Worm (Caenorhabditis elegans) whole organism, late embryonic: ENCODE results near the gene rpc-11.

Experiments
- C08G9.2 ChIP-seq: sonication (generic microtip); optimal IDR thresholded peaks from 2 replicates; lab custom pipeline; 2016; ENCODE audit warnings: mild to moderate bottlenecking, missing genetic modification characterization, moderate library complexity, missing compliant biosample characterization
- F13H6.1 ChIP-seq: sonication (generic microtip); optimal IDR thresholded peaks from 2 replicates; lab custom pipeline; 2016; ENCODE audit warnings: missing genetic modification characterization, missing compliant biosample characterization
- K02D7.2 ChIP-seq: sonication (generic microtip); optimal IDR thresholded peaks from 2 replicates; lab custom pipeline; 2017; ENCODE audit warnings: mild to moderate bottlenecking, missing genetic modification characterization, missing compliant biosample characterization
- K09A11.1 ChIP-seq: sonication (generic microtip); optimal IDR thresholded peaks from 2 replicates; lab custom pipeline; 2017; ENCODE audit warnings: antibody characterized with exemption, mild to moderate bottlenecking, missing genetic modification characterization, missing compliant biosample characterization; ENCODE audit not compliant: insufficient read depth
- T23F11.4 ChIP-seq: fragments of 200-800 bp; sonication (Bioruptor generic); optimal IDR thresholded peaks from 2 replicates; lab custom pipeline; 2018; ENCODE audit warnings: mild to moderate bottlenecking, missing genetic modification characterization, missing compliant biosample characterization
- Y22D7AL.16 ChIP-seq: sonication (generic microtip); optimal IDR thresholded peaks from 2 replicates; lab custom pipeline; 2016; ENCODE audit warnings: missing genetic modification characterization, missing compliant biosample characterization
- ceh-14 ChIP-seq: sonication (generic microtip); optimal IDR thresholded peaks from 2 replicates; lab custom pipeline; 2016; ENCODE audit warnings: missing genotype, missing genetic modification characterization, missing compliant biosample characterization
- ceh-18 ChIP-seq: sonication (generic microtip); optimal IDR thresholded peaks from 2 replicates; lab custom pipeline; 2016; ENCODE audit warnings: missing genetic modification characterization, missing compliant biosample characterization
- ceh-19 ChIP-seq: fragments of 200-800 bp; sonication (Bioruptor generic); optimal IDR thresholded peaks from 2 replicates; lab custom pipeline; 2018; ENCODE audit warnings: mild to moderate bottlenecking, missing genetic modification characterization, missing compliant biosample characterization
- ceh-22 ChIP-seq: sonication (generic microtip); optimal IDR thresholded peaks from 2 replicates; lab custom pipeline; 2017; ENCODE audit warnings: missing biosample characterization, missing genetic modification characterization
- ceh-30 ChIP-seq: fragments of 150-350 bp; optimal IDR thresholded peaks from 2 replicates; lab custom pipeline; 2014; ENCODE audit warnings: missing biosample characterization, missing genetic modification characterization
- ceh-34 ChIP-seq: sonication (generic microtip); optimal IDR thresholded peaks from 2 replicates; lab custom pipeline; 2016; ENCODE audit warnings: mild to moderate bottlenecking, missing genetic modification characterization, missing compliant biosample characterization
- dmd-4 ChIP-seq: sonication (generic microtip); optimal IDR thresholded peaks from 2 replicates; lab custom pipeline; 2016; ENCODE audit warnings: borderline replicate concordance, missing genetic modification characterization, missing compliant biosample characterization
- elt-2 ChIP-seq: sonication (generic microtip); optimal IDR thresholded peaks from 2 replicates; lab custom pipeline; 2016; ENCODE audit warnings: missing genetic modification reagents, missing genetic modification characterization, missing compliant biosample characterization
- elt-4 ChIP-seq: sonication (generic microtip); optimal IDR thresholded peaks from 2 replicates; lab custom pipeline; 2016; ENCODE audit warnings: missing genetic modification characterization, missing compliant biosample characterization
- gmeb-2 ChIP-seq: sonication (generic microtip); optimal IDR thresholded peaks from 2 replicates; lab custom pipeline; 2016; ENCODE audit warnings: missing genetic modification characterization, inconsistent platforms, missing compliant biosample characterization
- lim-6 ChIP-seq: sonication (generic microtip); optimal IDR thresholded peaks from 2 replicates; lab custom pipeline; 2016; ENCODE audit warnings: missing genetic modification characterization, missing compliant biosample characterization
- lin-11 ChIP-seq: fragments of 200-800 bp; sonication (Bioruptor generic); optimal IDR thresholded peaks from 2 replicates; lab custom pipeline; 2018; ENCODE audit warnings: mild to moderate bottlenecking, missing genetic modification characterization, missing compliant biosample characterization
- mec-3 ChIP-seq: sonication (generic microtip); optimal IDR thresholded peaks from 2 replicates; lab custom pipeline; 2016; ENCODE audit warnings: borderline replicate concordance, missing genetic modification characterization, missing compliant biosample characterization
- nfya-1 ChIP-seq: sonication (generic microtip); optimal IDR thresholded peaks from 2 replicates; lab custom pipeline; 2017; ENCODE audit warnings: missing genetic modification characterization, mild to moderate bottlenecking, missing compliant biosample characterization, antibody characterized with exemption, moderate library complexity
- nhr-232 ChIP-seq: sonication (generic microtip); optimal IDR thresholded peaks from 2 replicates; lab custom pipeline; 2016; ENCODE audit warnings: missing genetic modification characterization, missing compliant biosample characterization
- pag-3 ChIP-seq: sonication (generic microtip); optimal IDR thresholded peaks from 2 replicates; lab custom pipeline; 2016; ENCODE audit warnings: missing compliant biosample characterization, missing genetic modification characterization, borderline replicate concordance
- pha-2 ChIP-seq: sonication (generic microtip); optimal IDR thresholded peaks from 2 replicates; lab custom pipeline; 2017; ENCODE audit warnings: mild to moderate bottlenecking, missing genetic modification characterization, missing compliant biosample characterization
- ref-2 ChIP-seq: sonication (generic microtip); optimal IDR thresholded peaks from 2 replicates; lab custom pipeline; 2016; ENCODE audit warnings: missing genetic modification characterization, missing compliant biosample characterization
- rnt-1 ChIP-seq: sonication (generic microtip); optimal IDR thresholded peaks from 2 replicates; lab custom pipeline; 2016; ENCODE audit warnings: missing genetic modification characterization, missing compliant biosample characterization
- sox-4 ChIP-seq: sonication (generic microtip); optimal IDR thresholded peaks from 2 replicates; lab custom pipeline; 2017; ENCODE audit warnings: mild to moderate bottlenecking, missing genetic modification characterization, inconsistent platforms, missing compliant biosample characterization
- syd-9 ChIP-seq: sonication (generic microtip); optimal IDR thresholded peaks from 2 replicates; lab custom pipeline; 2016; ENCODE audit warnings: mild to moderate bottlenecking, missing genetic modification characterization, moderate library complexity, missing compliant biosample characterization
- tbx-7 ChIP-seq: sonication (generic microtip); optimal IDR thresholded peaks from 2 replicates; lab custom pipeline; 2016; ENCODE audit warnings: missing genotype, missing genetic modification characterization, missing compliant biosample characterization
- ttx-3 ChIP-seq: sonication (generic microtip); optimal IDR thresholded peaks from 2 replicates; lab custom pipeline; 2016; ENCODE audit warnings: missing genetic modification reagents, missing genetic modification characterization, missing compliant biosample characterization
- unc-3 ChIP-seq, 2 experiments: fragments of 200-800 bp in 1 of 2; sonication (Bioruptor generic) in 1 of 2; sonication (generic microtip) in 1 of 2; conservative IDR thresholded peaks in 1 of 2; optimal IDR thresholded peaks in 1 of 2; 2 replicates each; pipeline versions ENCODE4 v1.3.6 to Lab custom; 2016 to 2022; ENCODE audit warnings: missing compliant biosample characterization in 2 of 2, missing genetic modification characterization in 2 of 2, missing genetic modification reagents in 1 of 2
- unc-42 ChIP-seq: sonication (generic microtip); optimal IDR thresholded peaks from 2 replicates; lab custom pipeline; 2016; ENCODE audit warnings: missing genotype, missing genetic modification characterization, missing compliant biosample characterization
- unc-55 ChIP-seq: sonication (generic microtip); optimal IDR thresholded peaks from 2 replicates; lab custom pipeline; 2017; ENCODE audit warnings: missing biosample characterization, missing genetic modification reagents, missing genetic modification characterization
- unc-86 ChIP-seq: sonication (generic microtip); optimal IDR thresholded peaks from 2 replicates; lab custom pipeline; 2016; ENCODE audit warnings: missing genetic modification characterization, missing compliant biosample characterization
- zip-5 ChIP-seq: sonication (generic microtip); optimal IDR thresholded peaks from 2 replicates; lab custom pipeline; 2016; ENCODE audit warnings: missing genetic modification characterization, missing compliant biosample characterization

rpc-11 gene

DNA sequence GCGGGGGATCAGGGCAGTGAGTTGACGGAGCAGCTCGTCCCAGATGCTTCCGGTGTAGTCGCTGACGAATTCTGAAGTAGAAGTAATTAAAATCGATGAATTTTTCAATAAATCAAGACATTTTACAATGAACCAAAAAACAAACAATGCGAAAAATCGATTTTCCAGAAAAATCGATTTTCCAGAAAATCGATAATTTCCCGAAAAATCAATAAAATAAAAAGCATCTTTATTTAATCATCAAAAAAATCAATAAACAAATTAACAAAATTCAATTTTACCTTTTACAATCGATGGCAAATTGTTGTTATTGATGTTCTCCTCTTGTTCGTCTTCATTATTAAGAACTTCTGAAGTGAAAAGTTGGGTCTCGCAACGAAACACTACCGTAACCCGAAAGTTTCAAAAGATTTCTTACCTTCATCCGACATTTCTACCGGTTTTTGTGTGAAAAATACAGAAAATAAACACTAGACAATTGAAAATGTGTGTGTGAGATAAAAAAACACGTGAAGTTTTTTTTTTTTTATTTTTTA is 24.8 kb upstream of the rpc-11 start, which contains the start of gene clp-6:
Gene clp-6, minus strand, starts transcription at position 486 of the 536 bp plus-strand sequence.
- TF ChIP-seq K09A11.1 (no peak), lin-11 (no peak), unc-42 (tag; lab: Kevin White, UChicago) (no peak), unc-55 (no peak), ceh-22 (tag; lab: Kevin White, UChicago) (no peak), tbx-7 (tag; lab: Kevin White, UChicago) (no peak), dmd-4 (tag; lab: Kevin White, UChicago) (no peak), Y22D7AL.16 (tag; lab: Kevin White, UChicago) (no peak), elt-4 (no peak), syd-9 (tag; lab: Kevin White, UChicago) (no peak), mec-3 (tag; lab: Kevin White, UChicago) (no peak), F13H6.1 (tag; lab: Kevin White, UChicago) (no peak), ceh-19 (GFP tag; lab: Kevin White, UChicago) (no peak), pha-2 (tag; lab: Kevin White, UChicago) (no peak)
- TF ChIP-seq, all 69 proteins: peak for 0

DNA sequence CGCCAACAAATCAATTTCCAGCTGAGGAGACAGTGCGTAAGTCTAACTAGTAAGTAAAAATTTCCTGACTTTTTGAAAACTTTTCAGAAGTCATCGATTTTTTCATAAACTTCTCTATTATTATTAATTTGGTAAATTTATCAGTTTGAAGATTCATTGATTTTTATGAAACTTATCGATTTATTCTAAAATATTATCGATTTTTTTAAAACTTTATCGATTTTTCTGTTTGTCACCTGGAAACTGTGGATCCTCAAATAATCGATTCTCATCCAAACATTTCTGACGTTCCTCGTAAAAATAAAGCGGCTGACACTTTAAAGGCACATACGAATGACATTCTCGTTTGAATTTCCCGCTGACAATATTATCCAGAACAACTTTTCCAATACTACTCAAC is 24.1 kb upstream of the rpc-11 start:
- TF ChIP-seq ceh-30 (tag; lab: Kevin White, UChicago) (no peak), ceh-19 (GFP tag; lab: Kevin White, UChicago) (no peak), ttx-3 (tag; lab: Kevin White, UChicago) (no peak), ceh-34 (tag; lab: Kevin White, UChicago) (no peak), ref-2 (tag; lab: Kevin White, UChicago) (no peak), ceh-14 (no peak), elt-2 (tag; lab: Kevin White, UChicago) (no peak), zip-5 (tag; lab: Kevin White, UChicago) (no peak), gmeb-2 (no peak), pha-2 (tag; lab: Kevin White, UChicago) (no peak), nhr-232 (tag; lab: Kevin White, UChicago) (no peak), nfya-1 (tag; lab: Kevin White, UChicago) (no peak), syd-9 (tag; lab: Kevin White, UChicago) (no peak), unc-86 (tag; lab: Kevin White, UChicago) (no peak), lim-6 (tag; lab: Kevin White, UChicago) (no peak), sox-4 (tag; lab: Kevin White, UChicago) (no peak), F13H6.1 (tag; lab: Kevin White, UChicago) (no peak), C08G9.2 (tag; lab: Kevin White, UChicago) (no peak), pag-3 (tag; lab: Kevin White, UChicago) (no peak)

ce11 chrIV:1430261-1430660 is 20.4 kb upstream of the rpc-11 start, which contains the start of gene Y77E11A.23:
TSS of gene Y77E11A.23 (minus strand) at chrIV:1430367.
- TF ChIP-seq rnt-1 (tag; lab: Kevin White, UChicago) (no peak), elt-2 (tag; lab: Kevin White, UChicago) (no peak), pag-3 (tag; lab: Kevin White, UChicago) (no peak), ceh-18 (no peak), K02D7.2 (tag; lab: Kevin White, UChicago) (no peak), T23F11.4 (GFP tag; lab: Kevin White, UChicago) (no peak), unc-3 (GFP tag; conservative IDR thresholded peaks at IDR 0.05; lab: Robert Waterston, UW) (no peak), unc-3 (tag; optimal IDR thresholded peaks at IDR 0.05; lab: Kevin White, UChicago) (no peak), K09A11.1 (no peak)
- TF ChIP-seq, all 69 proteins: peak for 0

ce11 chrIV:1427283-1427682 is 17.4 kb upstream of the rpc-11 start, which contains the start of gene clec-171:
TSS of gene clec-171 (minus strand) at chrIV:1427383.
- no peak for TF ChIP-seq ceh-19 (GFP tag; lab: Kevin White, UChicago)
